Worm (Caenorhabditis elegans): ENCODE results near the gene srh-70.
"Not testable (repeated sequence)": the region's sequence is repeated elsewhere in the genome, so short reads cannot be mapped to it uniquely, and the experiment has no call there.

DNA sequence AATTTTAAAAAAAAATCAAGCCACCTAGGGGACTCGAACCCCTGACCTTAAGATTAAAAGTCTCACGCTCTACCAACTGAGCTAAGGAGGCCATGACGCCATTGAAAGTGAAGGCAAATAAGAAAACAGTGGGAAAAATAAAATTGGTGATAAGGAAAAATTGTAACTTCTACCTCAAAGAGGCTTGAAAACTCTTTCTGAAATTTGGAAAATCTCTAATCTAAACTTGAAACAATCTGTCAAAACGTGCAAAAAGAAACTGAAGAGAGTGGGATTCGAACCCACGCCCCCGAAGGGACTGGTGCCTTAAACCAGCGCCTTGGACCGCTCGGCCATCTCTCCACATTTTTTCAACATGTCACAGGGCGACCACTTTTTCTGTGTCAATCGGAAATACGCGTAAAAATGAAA lies 23.0 kb upstream of the srh-70 start:
- TF ChIP-seq lin-39 (tag; optimal IDR thresholded peaks at IDR 0.05); skn-1 (tag; optimal IDR thresholded peaks at IDR 0.05); Y55F3AM.14 (GFP tag; optimal IDR thresholded peaks at IDR 0.05); ceh-82 (tag; optimal IDR thresholded peaks at IDR 0.05); nhr-11 (tag; optimal IDR thresholded peaks at IDR 0.05); ztf-1 (GFP tag; conservative IDR thresholded peaks at IDR 0.05); nhr-25 (tag; optimal IDR thresholded peaks at IDR 0.05); ztf-4 (tag; optimal IDR thresholded peaks at IDR 0.05); unc-62 (GFP tag; optimal IDR thresholded peaks at IDR 0.05); zag-1 (tag; optimal IDR thresholded peaks at IDR 0.05); aly-2 (tag; optimal IDR thresholded peaks at IDR 0.05); nhr-237 (tag; optimal IDR thresholded peaks at IDR 0.05); sma-9 (GFP tag; optimal IDR thresholded peaks at IDR 0.05); sma-9 (tag; optimal IDR thresholded peaks at IDR 0.05); nhr-6 (tag; optimal IDR thresholded peaks at IDR 0.05): not testable (repeated sequence)
